Fruit fly (Drosophila melanogaster) whole organism, wandering third instar larva: ENCODE data around the gene yellow-g2.

Source experiments
- Abd-B ChIP-seq: fragments of >200 bp; optimal IDR thresholded peaks from 2 replicates; lab custom pipeline; 2017; ENCODE audit warnings: missing biosample characterization, missing genetic modification characterization
- CG9705 ChIP-seq: fragments of 200-800 bp; sonication (Bioruptor generic); optimal IDR thresholded peaks from 2 replicates; lab custom pipeline; 2018; ENCODE audit warnings: missing biosample characterization, mild to moderate bottlenecking, missing genetic modification characterization
- br ChIP-seq: fragments of 200-800 bp; sonication (Bioruptor generic); optimal IDR thresholded peaks from 2 replicates; lab custom pipeline; 2016; ENCODE audit warnings: missing biosample characterization, missing genetic modification characterization
- lola ChIP-seq: fragments of >200 bp; optimal IDR thresholded peaks from 2 replicates; lab custom pipeline; 2017; ENCODE audit warnings: missing biosample characterization, missing genetic modification characterization

- no peak for TF ChIP-seq CG9705
- TF ChIP-seq br (GFP tag; lab: Kevin White, UChicago) = no peak
- TF ChIP-seq Abd-B (GFP tag; lab: Kevin White, UChicago) = no peak
- TF ChIP-seq lola (GFP tag; lab: Kevin White, UChicago) = no peak
Observed at dm6 chr3L:2248335-2248734, 28.0 kb upstream of the yellow-g2 start, which contains the start of gene CG32305.
